Fruit fly (Drosophila melanogaster): Measurements from ENCODE around the gene CG33654.

Gene CG33654

DNA sequence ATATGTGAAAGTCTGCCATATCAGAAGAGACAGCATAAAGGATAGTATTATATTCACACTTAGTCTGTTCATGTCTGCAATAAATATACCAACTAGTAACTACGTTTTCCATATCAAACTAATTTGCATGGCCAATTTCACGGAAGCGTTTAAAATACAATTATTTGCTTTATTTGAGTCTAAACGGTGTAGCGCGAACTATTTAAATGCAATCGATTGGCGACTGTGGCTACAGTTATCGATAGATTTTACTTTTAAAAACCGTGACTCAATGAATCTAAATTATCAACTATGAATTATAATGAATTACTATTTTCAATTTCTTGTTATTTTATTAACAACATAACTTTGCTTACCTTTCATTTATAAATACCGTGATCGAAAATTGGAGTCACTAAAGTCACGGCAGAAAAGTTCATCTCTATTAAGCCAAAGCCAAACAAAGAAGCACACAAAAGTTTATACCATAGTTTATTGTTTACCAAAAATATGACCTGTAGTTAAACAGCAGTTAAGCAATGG is 43.9 kb upstream of the CG33654 start, which contains the start of the genes CG9427 and CG8319 (continued):
- no peak for TF ChIP-seq tai (GFP tag; optimal IDR thresholded peaks at IDR 0.05)

DNA sequence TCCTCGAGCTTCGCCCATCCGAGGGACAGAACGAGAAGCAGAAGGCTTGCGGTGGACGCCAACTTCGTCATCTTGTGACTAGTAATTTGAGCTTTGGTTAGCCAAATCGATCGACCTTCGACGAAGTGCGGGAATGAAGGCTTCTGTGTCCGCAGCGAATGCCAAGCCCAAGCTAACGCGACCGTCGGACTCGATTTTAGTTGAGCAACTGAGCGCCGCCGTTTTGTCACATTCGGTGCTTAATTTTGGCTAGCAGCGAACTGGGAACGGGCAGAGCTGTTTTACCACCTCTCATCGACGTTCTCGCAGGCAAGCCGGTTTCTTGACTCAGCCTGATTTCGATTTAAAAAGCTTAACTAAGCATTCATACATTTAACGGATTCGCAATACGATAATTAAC is 43.2 kb upstream of the CG33654 start:
- TF ChIP-seq Jra (GFP tag; optimal IDR thresholded peaks at IDR 0.05) (no peak), brk (GFP tag; optimal IDR thresholded peaks at IDR 0.05) (no peak), dsf (GFP tag; optimal IDR thresholded peaks at IDR 0.05; ENCODE audit: borderline replicate concordance) (no peak), rgr (GFP tag; optimal IDR thresholded peaks at IDR 0.05) (no peak), Sp1 (GFP tag; optimal IDR thresholded peaks at IDR 0.05) (no peak), GATAd (GFP tag; optimal IDR thresholded peaks at IDR 0.05) (no peak), dmrt93B (GFP tag; optimal IDR thresholded peaks at IDR 0.05) (no peak), h (GFP tag; optimal IDR thresholded peaks at IDR 0.05) (no peak), tai (GFP tag; optimal IDR thresholded peaks at IDR 0.05) (no peak), foxo (GFP tag; optimal IDR thresholded peaks at IDR 0.05) (no peak), Dfd (GFP tag; optimal IDR thresholded peaks at IDR 0.05) (no peak), woc (GFP tag; optimal IDR thresholded peaks at IDR 0.05) (no peak), Rel (GFP tag; optimal IDR thresholded peaks at IDR 0.05) (no peak), Rel (tag; optimal IDR thresholded peaks at IDR 0.05) (no peak), br (GFP tag; optimal IDR thresholded peaks at IDR 0.05) (no peak), CrebA (GFP tag; optimal IDR thresholded peaks at IDR 0.05; ENCODE audit: borderline replicate concordance) (no peak), Hr78 (GFP tag; optimal IDR thresholded peaks at IDR 0.05) (no peak), Hr83 (GFP tag; optimal IDR thresholded peaks at IDR 0.05; ENCODE audit: poor library complexity, severe bottlenecking) (no peak), Mio (GFP tag; optimal IDR thresholded peaks at IDR 0.05) (no peak), Hnf4 (GFP tag; optimal IDR thresholded peaks at IDR 0.05) (no peak)

DNA sequence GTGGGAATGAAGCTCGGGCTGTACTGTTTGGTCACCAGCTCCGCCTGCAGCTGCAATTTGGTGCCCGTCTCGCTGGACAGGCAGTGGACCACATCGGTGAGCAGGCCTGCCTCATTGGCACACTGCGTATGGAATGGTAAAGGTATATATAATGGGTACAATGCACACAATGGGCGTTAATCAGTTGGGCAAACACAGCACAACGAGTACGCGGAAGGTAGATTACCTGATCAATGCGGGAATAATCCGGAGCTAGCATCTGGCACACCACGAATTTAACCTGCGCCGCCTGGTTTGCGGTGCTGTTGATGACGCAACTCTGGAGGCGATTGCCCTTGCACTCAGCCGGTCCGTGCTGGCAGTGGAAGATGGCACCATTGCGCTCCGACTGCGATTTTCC is 42.4 kb upstream of the CG33654 start:
- TF ChIP-seq dsf (GFP tag; optimal IDR thresholded peaks at IDR 0.05; ENCODE audit: borderline replicate concordance) (no peak), Hr83 (GFP tag; optimal IDR thresholded peaks at IDR 0.05; ENCODE audit: poor library complexity, severe bottlenecking) (peak; percentile 89), Dfd (GFP tag; optimal IDR thresholded peaks at IDR 0.05) (no peak), psq (GFP tag; optimal IDR thresholded peaks at IDR 0.05) (no peak), foxo (GFP tag; optimal IDR thresholded peaks at IDR 0.05) (no peak), Vsx2 (GFP tag; optimal IDR thresholded peaks at IDR 0.05; ENCODE audit: partially characterized antibody) (no peak)

DNA sequence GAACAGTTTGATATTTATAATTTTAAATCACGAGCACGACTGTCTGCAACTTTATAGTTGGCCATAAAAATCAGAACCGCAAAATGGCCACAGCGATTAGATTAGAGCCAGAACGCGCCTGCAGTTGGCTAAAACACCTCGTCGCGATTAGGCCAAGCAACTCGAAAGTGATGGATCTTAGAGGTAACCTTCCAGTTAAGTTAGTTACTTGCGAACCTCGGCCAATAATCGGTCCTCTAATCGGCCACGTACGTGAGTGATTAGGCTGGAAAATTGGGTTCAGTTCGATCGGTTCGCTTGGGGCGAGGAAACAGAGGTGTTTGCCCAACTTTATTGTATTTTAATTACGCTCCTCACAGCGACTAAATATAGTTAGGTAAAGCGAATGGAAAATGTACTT is 37.3 kb upstream of the CG33654 start:
- no peak for TF ChIP-seq N (GFP tag; optimal IDR thresholded peaks at IDR 0.05)

DNA sequence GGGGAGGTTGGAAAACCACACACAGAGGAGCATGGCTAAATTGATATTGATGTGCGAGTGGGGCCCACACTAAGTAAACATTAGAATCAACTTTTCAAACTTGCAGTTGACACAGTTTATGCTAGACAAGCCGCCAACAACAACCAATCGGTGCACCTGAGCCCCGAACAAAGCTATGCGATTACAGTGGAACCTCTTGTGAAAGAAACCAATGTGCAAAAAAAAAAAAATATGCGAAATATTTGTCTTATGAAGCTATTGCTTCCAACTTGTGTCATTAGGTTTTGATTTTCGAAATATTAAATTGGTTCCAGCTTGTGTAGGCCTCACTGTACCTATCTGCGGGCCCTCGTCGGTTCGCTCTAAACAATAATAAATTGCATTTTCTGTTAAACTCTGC is 35.3 kb upstream of the CG33654 start:
- peak; percentile 32 for TF ChIP-seq rgr (GFP tag; optimal IDR thresholded peaks at IDR 0.05)
- no peak for TF ChIP-seq lola (GFP tag; optimal IDR thresholded peaks at IDR 0.05)
- no peak for TF ChIP-seq tai (GFP tag; optimal IDR thresholded peaks at IDR 0.05)
- peak; percentile 55 for TF ChIP-seq ey (GFP tag; optimal IDR thresholded peaks at IDR 0.05)
- TF ChIP-seq OdsH (GFP tag; optimal IDR thresholded peaks at IDR 0.05): peak; percentile 24
- TF ChIP-seq N (GFP tag; optimal IDR thresholded peaks at IDR 0.05): no peak
- TF ChIP-seq foxo (GFP tag; optimal IDR thresholded peaks at IDR 0.05): peak in 1 of 2 experiments; percentile 61
- no peak for TF ChIP-seq Myc (optimal IDR thresholded peaks at IDR 0.05)
- TF ChIP-seq Vsx2 (GFP tag; optimal IDR thresholded peaks at IDR 0.05; ENCODE audit: partially characterized antibody): no peak
- TF ChIP-seq CG9705 (GFP tag; optimal IDR thresholded peaks at IDR 0.05): no peak
- peak; percentile 57 for TF ChIP-seq h (GFP tag; optimal IDR thresholded peaks at IDR 0.05)
- TF ChIP-seq Hnf4 (GFP tag; optimal IDR thresholded peaks at IDR 0.05): peak; percentile 46
- peak; percentile 44 for TF ChIP-seq br (GFP tag; optimal IDR thresholded peaks at IDR 0.05)
- peak; percentile 44 for TF ChIP-seq dmrt93B (GFP tag; optimal IDR thresholded peaks at IDR 0.05)
- TF ChIP-seq fru (GFP tag; optimal IDR thresholded peaks at IDR 0.05): peak; percentile 48
- peak; percentile 7 for TF ChIP-seq sv (GFP tag; optimal IDR thresholded peaks at IDR 0.05)
- no peak for TF ChIP-seq sage (GFP tag; optimal IDR thresholded peaks at IDR 0.05)
- no peak for TF ChIP-seq Dfd (GFP tag; optimal IDR thresholded peaks at IDR 0.05)
- TF ChIP-seq HLH106 (tag; optimal IDR thresholded peaks at IDR 0.05): peak; percentile 48
- TF ChIP-seq Jra (GFP tag; optimal IDR thresholded peaks at IDR 0.05): no peak

Measured in whole organism, wandering third instar larva.